Worm (Caenorhabditis elegans): Measurements from ENCODE around the gene amt-1.

Gene amt-1

DNA sequence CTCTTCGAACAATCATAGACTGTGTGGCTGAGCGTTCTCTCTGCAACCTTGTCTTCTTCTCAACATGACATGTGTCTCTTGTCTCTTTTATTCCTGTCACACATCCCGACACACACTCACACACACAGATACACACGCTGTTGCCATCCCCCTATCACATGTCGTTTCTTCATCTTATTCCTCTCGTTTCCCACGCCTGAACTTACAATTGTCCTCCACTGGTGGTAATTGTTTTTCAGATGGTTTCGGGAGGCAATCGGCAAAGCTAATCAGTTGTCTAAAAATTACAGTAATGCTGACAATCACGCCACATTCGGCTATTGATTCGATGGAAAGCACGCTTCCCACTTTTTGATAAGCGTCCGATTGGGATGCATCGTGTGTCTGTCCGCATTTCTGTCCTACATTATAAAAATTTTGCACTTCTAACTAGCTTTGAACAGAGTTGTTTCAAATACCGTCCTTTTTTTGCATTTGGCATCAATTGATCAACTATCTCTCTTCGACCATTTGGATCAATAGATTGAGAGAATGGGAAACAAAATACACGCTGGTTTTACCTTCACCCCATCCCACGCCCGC is 39.0 kb upstream of the amt-1 start, which contains the start of gene nhr-35 (continued):
- no peak for TF ChIP-seq lsy-27 (tag; optimal IDR thresholded peaks at IDR 0.05; ENCODE audit: borderline replicate concordance, insufficient read depth)
- TF ChIP-seq mel-28 (tag; optimal IDR thresholded peaks at IDR 0.05; ENCODE audit: borderline replicate concordance) = no peak
- TF ChIP-seq nhr-80 (tag; optimal IDR thresholded peaks at IDR 0.05) = peak; percentile 100
- no peak for TF ChIP-seq rcor-1 (GFP tag; IDR thresholded peaks at IDR 0.05)
- TF ChIP-seq K12H6.12 (tag; optimal IDR thresholded peaks at IDR 0.05) = peak; percentile 29
- no peak for TF ChIP-seq hmg-20 (GFP tag; IDR thresholded peaks at IDR 0.05)
- TF ChIP-seq ceh-27 (GFP tag; optimal IDR thresholded peaks at IDR 0.05) = peak; percentile 54
- TF ChIP-seq ztf-3 (GFP tag; optimal IDR thresholded peaks at IDR 0.05) = peak; percentile 26
- TF ChIP-seq efl-1 (GFP tag; optimal IDR thresholded peaks at IDR 0.05) = no peak
- TF ChIP-seq ztf-26 (tag; optimal IDR thresholded peaks at IDR 0.05) = peak; percentile 84
- peak; percentile 80 for TF ChIP-seq somi-1 (GFP tag; optimal IDR thresholded peaks at IDR 0.05)
- 0 out of 2 replicates have a peak, but pooled peaks have one; percentile 26 for TF ChIP-seq egl-44 (GFP tag; IDR thresholded peaks at IDR 0.05)
- TF ChIP-seq F39B2.1 (GFP tag; IDR thresholded peaks at IDR 0.05) = no peak
- TF ChIP-seq gei-17 (GFP tag; optimal IDR thresholded peaks at IDR 0.05) = peak; percentile 33
- TF ChIP-seq snpc-3.4 (tag; optimal IDR thresholded peaks at IDR 0.05) = no peak
- TF ChIP-seq ccch-3 (GFP tag; optimal IDR thresholded peaks at IDR 0.05) = no peak
- TF ChIP-seq nhr-179 (tag; optimal IDR thresholded peaks at IDR 0.05) = no peak
- TF ChIP-seq cebp-2 (GFP tag; IDR thresholded peaks at IDR 0.05) = no peak
- no peak for TF ChIP-seq snpc-1.1 (tag; optimal IDR thresholded peaks at IDR 0.05; ENCODE audit: insufficient read depth)
- TF ChIP-seq unc-130 (GFP tag; optimal IDR thresholded peaks at IDR 0.05) = no peak
- no peak for TF ChIP-seq akir-1 (GFP tag; optimal IDR thresholded peaks at IDR 0.05)
- no peak for TF ChIP-seq Y95B8A.8 (GFP tag; IDR thresholded peaks at IDR 0.05)
- no peak for TF ChIP-seq Y67H2A.10 (GFP tag; conservative IDR thresholded peaks at IDR 0.05)
- no peak for TF ChIP-seq ceh-91 (GFP tag; IDR thresholded peaks at IDR 0.05)
- peak; percentile 88 for TF ChIP-seq dox-1 (GFP tag; IDR thresholded peaks at IDR 0.05)
- TF ChIP-seq Y53F4B.3 (GFP tag; IDR thresholded peaks at IDR 0.05) = no peak
- TF ChIP-seq C06A6.2 (GFP tag; conservative IDR thresholded peaks at IDR 0.05) = peak; percentile 44; the same call in 1 of the 2 replicates
- 0 out of 2 replicates have a peak, but pooled peaks have one; percentile 30 for TF ChIP-seq ekl-4 (GFP tag; IDR thresholded peaks at IDR 0.05)
- no peak for TF ChIP-seq nhr-120 (GFP tag; IDR thresholded peaks at IDR 0.05)
- no peak for TF ChIP-seq ceh-100 (GFP tag; IDR thresholded peaks at IDR 0.05)
- no peak for TF ChIP-seq ztf-6 (GFP tag; IDR thresholded peaks at IDR 0.05)
- peak; percentile 5 for TF ChIP-seq ZK185.1 (tag; optimal IDR thresholded peaks at IDR 0.05; ENCODE audit: poor library complexity, severe bottlenecking)
- peak; percentile 22 for TF ChIP-seq die-1 (tag; optimal IDR thresholded peaks at IDR 0.05)
- TF ChIP-seq F55B11.4 (tag; optimal IDR thresholded peaks at IDR 0.05; ENCODE audit: borderline replicate concordance, insufficient read depth) = no peak
- TF ChIP-seq lag-1 (GFP tag; IDR thresholded peaks at IDR 0.05) = no peak
- TF ChIP-seq attf-5 (GFP tag; optimal IDR thresholded peaks at IDR 0.05) = peak; percentile 63
- peak; percentile 27 for TF ChIP-seq lin-54 (GFP tag; optimal IDR thresholded peaks at IDR 0.05)
- TF ChIP-seq tbp1 (GFP tag; optimal IDR thresholded peaks at IDR 0.05) = peak; percentile 60
- no peak for TF ChIP-seq madf-6 (GFP tag; IDR thresholded peaks at IDR 0.05)
- no peak for TF ChIP-seq attf-6 (GFP tag; IDR thresholded peaks at IDR 0.05)
- no peak for TF ChIP-seq T26A5.8 (tag; optimal IDR thresholded peaks at IDR 0.05)
- TF ChIP-seq tbx-9 (tag; optimal IDR thresholded peaks at IDR 0.05; ENCODE audit: borderline replicate concordance) = no peak
- peak; percentile 94 for TF ChIP-seq unc-62 (GFP tag; optimal IDR thresholded peaks at IDR 0.05)
- TF ChIP-seq chd-7 (tag; optimal IDR thresholded peaks at IDR 0.05) = peak; percentile 70
- no peak for TF ChIP-seq dpl-1 (GFP tag; optimal IDR thresholded peaks at IDR 0.05)
- no peak for TF ChIP-seq him-1 (tag; optimal IDR thresholded peaks at IDR 0.05)
- peak; percentile 86 for TF ChIP-seq ztf-22 (GFP tag; optimal IDR thresholded peaks at IDR 0.05)
- TF ChIP-seq lir-1 (GFP tag; conservative IDR thresholded peaks at IDR 0.05) = peak; percentile 40; the same call in 1 of the 2 replicates
